Worm (Caenorhabditis elegans): ENCODE data around the gene C05G5.3.

DNA sequence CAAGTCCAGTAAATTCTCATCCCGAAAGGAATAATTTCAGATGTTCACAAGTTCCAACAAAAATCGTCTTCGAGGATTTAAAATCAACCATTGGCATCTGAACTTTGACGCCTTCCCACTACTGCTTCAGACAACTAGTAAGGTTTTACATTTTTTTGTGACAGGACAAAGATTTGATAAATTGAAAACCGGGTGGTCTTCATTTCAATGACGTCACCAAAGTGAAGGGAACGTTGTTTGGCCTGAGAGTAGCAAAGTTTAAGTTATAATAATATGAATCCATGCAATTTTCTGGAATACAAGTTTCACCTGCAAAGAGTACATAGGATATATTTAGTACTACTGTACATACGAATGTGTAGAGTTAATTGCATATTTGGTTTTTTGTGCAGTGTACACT lies 42.4 kb upstream of the C05G5.3 start:
- TF ChIP-seq ets-4 (GFP tag; optimal IDR thresholded peaks at IDR 0.05) = no peak
- no peak for TF ChIP-seq lsl-1 (GFP tag; optimal IDR thresholded peaks at IDR 0.05)
- TF ChIP-seq ama-1 (optimal IDR thresholded peaks at IDR 0.05) = no peak
- no peak for TF ChIP-seq ama-1 (GFP tag; optimal IDR thresholded peaks at IDR 0.05)
- no peak for TF ChIP-seq dpl-1 (GFP tag; optimal IDR thresholded peaks at IDR 0.05)
- TF ChIP-seq ztf-28 (GFP tag; IDR thresholded peaks at IDR 0.05) = no peak
- no peak for TF ChIP-seq unc-62 (GFP tag; optimal IDR thresholded peaks at IDR 0.05)
- TF ChIP-seq F57A8.1 (GFP tag; optimal IDR thresholded peaks at IDR 0.05) = no peak
- TF ChIP-seq ZK185.1 (tag; optimal IDR thresholded peaks at IDR 0.05; ENCODE audit: poor library complexity, severe bottlenecking) = no peak
